Comparison of ENCODE assay signal across 1 fruit fly cellular context in the genomic region with DNA sequence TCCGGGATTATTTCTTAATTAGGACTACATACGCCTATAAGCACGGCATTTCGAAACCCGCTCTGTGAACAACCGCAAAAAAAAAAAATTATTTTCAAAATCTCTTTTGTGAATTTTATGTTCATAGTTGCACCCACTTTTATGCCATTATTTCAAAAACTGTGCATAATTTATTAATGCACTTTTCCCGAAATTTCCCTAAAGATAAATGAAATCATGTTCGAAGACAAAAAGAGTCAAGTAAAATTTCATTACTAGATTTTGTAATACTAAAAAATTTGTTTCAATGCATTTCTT.
TF ChIP-seq lines count a peak whose summit lies in the region.

No protein-coding gene starts in this region.

TF ChIP-seq in whole organism, embryonic, 481 proteins besides CTCF, POLR2A, EP300 and RAD21 (continued from another document):
- TF ChIP-seq Bteb2 (GFP tag; optimal IDR thresholded peaks at IDR 0.05; lab: Kevin White, UChicago) (no peak), zfh1 (GFP tag; IDR thresholded peaks at IDR 0.05; lab: Robert Waterston, UW) (no peak), dati (GFP tag; IDR thresholded peaks at IDR 0.05; lab: Robert Waterston, UW) (no peak), CG3995 (GFP tag; optimal IDR thresholded peaks at IDR 0.05; lab: Kevin White, UChicago) (no peak), CG11696 (GFP tag; IDR thresholded peaks at IDR 0.05; lab: Robert Waterston, UW) (no peak), CG11398 (GFP tag; optimal IDR thresholded peaks at IDR 0.05; lab: Kevin White, UChicago) (no peak), gfzf (GFP tag; optimal IDR thresholded peaks at IDR 0.05; lab: Kevin White, UChicago) (peak; percentile 49), CG9797 (GFP tag; optimal IDR thresholded peaks at IDR 0.05; lab: Kevin White, UChicago) (no peak), Jarid2 (GFP tag; optimal IDR thresholded peaks at IDR 0.05; lab: Kevin White, UChicago) (no peak), Ravus (GFP tag; IDR thresholded peaks at IDR 0.05; lab: Robert Waterston, UW) (no peak), CG10321 (GFP tag; IDR thresholded peaks at IDR 0.05; lab: Robert Waterston, UW) (no peak), Scr (GFP tag; IDR thresholded peaks at IDR 0.05; lab: Robert Waterston, UW; ENCODE audit: partially characterized antibody) (no peak), Max (GFP tag; optimal IDR thresholded peaks at IDR 0.05; lab: Kevin White, UChicago) (no peak), gcm (GFP tag; optimal IDR thresholded peaks at IDR 0.05; lab: Kevin White, UChicago) (no peak), CG4404 (GFP tag; IDR thresholded peaks at IDR 0.05; lab: Robert Waterston, UW) (no peak), tgo (GFP tag; IDR thresholded peaks at IDR 0.05; lab: Robert Waterston, UW) (peak; percentile 44; the same call in 1 of the 3 replicates), CG11504 (tag; optimal IDR thresholded peaks at IDR 0.05; lab: Kevin White, UChicago) (no peak), Lim3 (GFP tag; IDR thresholded peaks at IDR 0.05; lab: Robert Waterston, UW) (no peak), Rx (GFP tag; IDR thresholded peaks at IDR 0.05; lab: Robert Waterston, UW) (no peak), dm (GFP tag; optimal IDR thresholded peaks at IDR 0.05; lab: Kevin White, UChicago) (no peak), E2f2 (GFP tag; IDR thresholded peaks at IDR 0.05; lab: Robert Waterston, UW) (no peak), dimm (GFP tag; IDR thresholded peaks at IDR 0.05; lab: Robert Waterston, UW) (no peak), CG11723 (GFP tag; optimal IDR thresholded peaks at IDR 0.05; lab: Kevin White, UChicago) (no peak), CG4328 (GFP tag; optimal IDR thresholded peaks at IDR 0.05; lab: Kevin White, UChicago) (no peak), Hey (tag; optimal IDR thresholded peaks at IDR 0.05; lab: Kevin White, UChicago) (no peak), CG3407 (GFP tag; optimal IDR thresholded peaks at IDR 0.05; lab: Kevin White, UChicago) (no peak), Ptx1 (GFP tag; IDR thresholded peaks at IDR 0.05; lab: Robert Waterston, UW) (0 out of 2 replicates have a peak, but pooled peaks have one; percentile 1), CG11560 (tag; IDR thresholded peaks at IDR 0.05; lab: Robert Waterston, UW) (no peak), prd (optimal IDR thresholded peaks at IDR 0.05; lab: Kevin White, UChicago) (no peak), prd (GFP tag; IDR thresholded peaks at IDR 0.05; lab: Robert Waterston, UW) (no peak), schlank (tag; optimal IDR thresholded peaks at IDR 0.05; lab: Kevin White, UChicago) (no peak), CG2199 (GFP tag; IDR thresholded peaks at IDR 0.05; lab: Robert Waterston, UW) (0 out of 3 replicates have a peak, but pooled peaks have one; percentile 3), CG12769 (tag; optimal IDR thresholded peaks at IDR 0.05; lab: Kevin White, UChicago) (no peak), lola (GFP tag; optimal IDR thresholded peaks at IDR 0.05; lab: Kevin White, UChicago) (no peak), CG43689 (GFP tag; IDR thresholded peaks at IDR 0.05; lab: Robert Waterston, UW) (no peak), CG31224 (GFP tag; IDR thresholded peaks at IDR 0.05; lab: Robert Waterston, UW) (0 out of 2 replicates have a peak, but pooled peaks have one; percentile 15), sens (GFP tag; lab: Kevin White, UChicago) (peak; percentile 39), CG4854 (GFP tag; optimal IDR thresholded peaks at IDR 0.05; lab: Kevin White, UChicago) (no peak), twi (tag; optimal IDR thresholded peaks at IDR 0.05; lab: Kevin White, UChicago) (no peak), nau (GFP tag; optimal IDR thresholded peaks at IDR 0.05; lab: Kevin White, UChicago) (no peak), slou (GFP tag; optimal IDR thresholded peaks at IDR 0.05; lab: Kevin White, UChicago) (no peak), ap (GFP tag; IDR thresholded peaks at IDR 0.05; lab: Robert Waterston, UW) (no peak), CG10654 (GFP tag; optimal IDR thresholded peaks at IDR 0.05; lab: Kevin White, UChicago) (no peak), Camta (GFP tag; optimal IDR thresholded peaks at IDR 0.05; lab: Kevin White, UChicago) (no peak), CG13296 (GFP tag; optimal IDR thresholded peaks at IDR 0.05; lab: Kevin White, UChicago) (no peak), Dref (GFP tag; IDR thresholded peaks at IDR 0.05; lab: Robert Waterston, UW) (no peak), nmo (GFP tag; optimal IDR thresholded peaks at IDR 0.05; lab: Kevin White, UChicago) (no peak), CG9215 (GFP tag; IDR thresholded peaks at IDR 0.05; lab: Robert Waterston, UW) (no peak), cato (GFP tag; optimal IDR thresholded peaks at IDR 0.05; lab: Kevin White, UChicago; ENCODE audit: borderline replicate concordance) (no peak), hb (GFP tag; IDR thresholded peaks at IDR 0.05; lab: Robert Waterston, UW; ENCODE audit: partially characterized antibody) (no peak), fd64A (GFP tag; optimal IDR thresholded peaks at IDR 0.05; lab: Kevin White, UChicago) (no peak), CG10366 (GFP tag; IDR thresholded peaks at IDR 0.05; lab: Robert Waterston, UW) (no peak), Xbp1 (GFP tag; optimal IDR thresholded peaks at IDR 0.05; lab: Kevin White, UChicago) (no peak), gt (GFP tag; IDR thresholded peaks at IDR 0.05; lab: Robert Waterston, UW) (no peak), CG16815 (GFP tag; optimal IDR thresholded peaks at IDR 0.05; lab: Kevin White, UChicago) (no peak), fd3F (GFP tag; optimal IDR thresholded peaks at IDR 0.05; lab: Kevin White, UChicago) (no peak), D19B (GFP tag; optimal IDR thresholded peaks at IDR 0.05; lab: Kevin White, UChicago) (peak; percentile 71), HHEX (GFP tag; optimal IDR thresholded peaks at IDR 0.05; lab: Kevin White, UChicago) (no peak), CG18262 (tag; optimal IDR thresholded peaks at IDR 0.05; lab: Kevin White, UChicago) (no peak), Hr51 (GFP tag; optimal IDR thresholded peaks at IDR 0.05; lab: Kevin White, UChicago) (no peak), danr (GFP tag; IDR thresholded peaks at IDR 0.05; lab: Robert Waterston, UW) (0 out of 2 replicates have a peak, but pooled peaks have one; percentile 10), Med (GFP tag; lab: Kevin White, UChicago) (peak; percentile 60), lov (optimal IDR thresholded peaks at IDR 0.05; lab: Kevin White, UChicago) (no peak), lov (GFP tag; IDR thresholded peaks at IDR 0.05; lab: Robert Waterston, UW) (0 out of 3 replicates have a peak, but pooled peaks have one; percentile 9), nom (GFP tag; optimal IDR thresholded peaks at IDR 0.05; lab: Kevin White, UChicago) (no peak), cas (GFP tag; IDR thresholded peaks at IDR 0.05; lab: Robert Waterston, UW) (no peak), CG3847 (GFP tag; IDR thresholded peaks at IDR 0.05; lab: Robert Waterston, UW) (no peak), Ets97D (GFP tag; optimal IDR thresholded peaks at IDR 0.05; lab: Kevin White, UChicago) (no peak), CG14860 (GFP tag; IDR thresholded peaks at IDR 0.05; lab: Robert Waterston, UW; ENCODE audit: partially characterized antibody) (no peak), CG8924 (tag; optimal IDR thresholded peaks at IDR 0.05; lab: Kevin White, UChicago) (no peak), CG9876 (GFP tag; optimal IDR thresholded peaks at IDR 0.05; lab: Kevin White, UChicago) (no peak), HLHmδ (GFP tag; optimal IDR thresholded peaks at IDR 0.05; lab: Kevin White, UChicago) (no peak), stwl (tag; optimal IDR thresholded peaks at IDR 0.05; lab: Kevin White, UChicago) (no peak), lab (GFP tag; optimal IDR thresholded peaks at IDR 0.05; lab: Kevin White, UChicago) (no peak), CG32532 (GFP tag; IDR thresholded peaks at IDR 0.05; lab: Robert Waterston, UW) (no peak), p53 (GFP tag; optimal IDR thresholded peaks at IDR 0.05; lab: Kevin White, UChicago) (no peak), zf30C (GFP tag; optimal IDR thresholded peaks at IDR 0.05; lab: Kevin White, UChicago) (no peak), CG8290 (GFP tag; optimal IDR thresholded peaks at IDR 0.05; lab: Kevin White, UChicago) (no peak), CG8290 (tag; optimal IDR thresholded peaks at IDR 0.05; lab: Kevin White, UChicago) (no peak), CG8944 (GFP tag; optimal IDR thresholded peaks at IDR 0.05; lab: Kevin White, UChicago) (no peak), lmd (GFP tag; IDR thresholded peaks at IDR 0.05; lab: Robert Waterston, UW) (no peak), Mrtf (GFP tag; IDR thresholded peaks at IDR 0.05; lab: Robert Waterston, UW) (no peak), Lhr (GFP tag; optimal IDR thresholded peaks at IDR 0.05; lab: Kevin White, UChicago) (no peak), CG2889 (GFP tag; IDR thresholded peaks at IDR 0.05; lab: Robert Waterston, UW) (0 out of 3 replicates have a peak, but pooled peaks have one; percentile 28)
TF ChIP-seq in whole organism, embryonic: peak in this region for 14.
